Worm (Caenorhabditis elegans) whole organism, L4 larva: ENCODE data around the gene madf-4.

Experiments used
- F44E2.7 ChIP-seq: fragments of 200-800 bp; sonication (Bioruptor generic); IDR thresholded peaks from 2 replicates; pipeline ENCODE4 v2.1.2; 2022; ENCODE audit warnings: missing genetic modification characterization, missing compliant biosample characterization
- fkh-10 ChIP-seq: fragments of 150-350 bp; optimal IDR thresholded peaks from 2 replicates; lab custom pipeline; 2014; ENCODE audit warnings: missing biosample characterization, missing genetic modification reagents, missing genetic modification characterization
- mdl-1 ChIP-seq, 2 experiments: fragments of 150-350 bp in 1 of 2; sonication (generic microtip) in 1 of 2; optimal IDR thresholded peaks; 2 replicates each; lab custom pipeline; 2014 to 2017; ENCODE audit warnings: missing biosample characterization in 2 of 2, missing genetic modification characterization in 2 of 2
- nhr-11 ChIP-seq: fragments of 150-350 bp; optimal IDR thresholded peaks from 2 replicates; lab custom pipeline; 2014; ENCODE audit warnings: missing biosample characterization, missing genetic modification characterization
- nhr-28 ChIP-seq: fragments of 150-350 bp; optimal IDR thresholded peaks from 2 replicates; lab custom pipeline; 2014; ENCODE audit warnings: missing biosample characterization, missing genetic modification characterization
- nhr-6 ChIP-seq: fragments of 150-350 bp; optimal IDR thresholded peaks from 2 replicates; lab custom pipeline; 2014; ENCODE audit warnings: missing biosample characterization, missing genetic modification characterization
- nhr-76 ChIP-seq: fragments of 150-350 bp; optimal IDR thresholded peaks from 2 replicates; lab custom pipeline; 2014; ENCODE audit warnings: missing biosample characterization, missing genetic modification characterization
- nhr-77 ChIP-seq: fragments of 150-350 bp; optimal IDR thresholded peaks from 2 replicates; lab custom pipeline; 2014; ENCODE audit warnings: missing biosample characterization, missing genetic modification characterization
- rbr-2 ChIP-seq: sonication (generic microtip); optimal IDR thresholded peaks from 2 replicates; lab custom pipeline; 2016; ENCODE audit warnings: missing genotype, missing genetic modification characterization, missing compliant biosample characterization
- unc-130 ChIP-seq: sonication (generic microtip); optimal IDR thresholded peaks from 2 replicates; lab custom pipeline; 2016; ENCODE audit warnings: missing genetic modification reagents, missing genetic modification characterization, missing compliant biosample characterization
- unc-62 ChIP-seq, 3 experiments: fragments of 150-350 bp in 1 of 3; sonication (generic microtip); optimal IDR thresholded peaks in 2 of 3; peaks in 1 of 3; 1 replicate in 1 of 3; 2 replicates in 2 of 3; lab custom pipeline; 2014 to 2017; ENCODE audit warnings: missing biosample characterization in 3 of 3, missing genetic modification characterization in 3 of 3, missing genetic modification reagents in 3 of 3, missing genotype in 1 of 3
- zag-1 ChIP-seq: fragments of 150-350 bp; optimal IDR thresholded peaks from 2 replicates; lab custom pipeline; 2014; ENCODE audit warnings: missing biosample characterization, missing genetic modification characterization

ce11 chrV:9964152-9964785 lies 2.0 kb upstream of the madf-4 start:
- TF ChIP-seq nhr-11 (tag; lab: Kevin White, UChicago) (no peak), unc-62 (GFP tag; optimal IDR thresholded peaks at IDR 0.05 in 1 of 2; lab: Kevin White, UChicago) (peak in 1 of 2 experiments; percentile 96), unc-62 (tag; optimal IDR thresholded peaks at IDR 0.05; lab: Kevin White, UChicago) (no peak), nhr-6 (no peak), F44E2.7 (GFP tag; lab: Robert Waterston, UW) (no peak), nhr-76 (tag; lab: Kevin White, UChicago) (no peak), rbr-2 (peak; percentile 29), nhr-28 (tag; lab: Kevin White, UChicago) (no peak), unc-130 (GFP tag; lab: Kevin White, UChicago) (no peak), zag-1 (tag; lab: Kevin White, UChicago) (no peak), fkh-10 (GFP tag; lab: Kevin White, UChicago) (no peak), nhr-77 (tag; lab: Kevin White, UChicago) (no peak), mdl-1 (tag; optimal IDR thresholded peaks at IDR 0.05; lab: Kevin White, UChicago) (no peak)
